Worm (Caenorhabditis elegans): ENCODE measurements around the gene F31D5.2.

F31D5.2 gene

ce11 chrII:4235959-4236358, 20.5 kb downstream of the F31D5.2 start, which contains the start of gene fbxc-43:
Gene fbxc-43 (minus strand): TSS chrII:4235996.
- TF ChIP-seq nhr-11 (tag; optimal IDR thresholded peaks at IDR 0.05) (no peak), snpc-4 (tag; optimal IDR thresholded peaks at IDR 0.05) (no peak), zag-1 (tag; optimal IDR thresholded peaks at IDR 0.05) (no peak), ztf-4 (tag; optimal IDR thresholded peaks at IDR 0.05) (no peak), aly-2 (tag; optimal IDR thresholded peaks at IDR 0.05) (no peak), jun-1 (tag; optimal IDR thresholded peaks at IDR 0.05) (no peak), ceh-82 (tag; optimal IDR thresholded peaks at IDR 0.05) (no peak), elt-1 (tag; optimal IDR thresholded peaks at IDR 0.05) (no peak), ZK546.5 (tag; optimal IDR thresholded peaks at IDR 0.05) (no peak), nhr-28 (tag; optimal IDR thresholded peaks at IDR 0.05) (no peak), ceh-16 (tag; optimal IDR thresholded peaks at IDR 0.05) (no peak), pha-4 (tag; optimal IDR thresholded peaks at IDR 0.05) (no peak), ceh-28 (tag; optimal IDR thresholded peaks at IDR 0.05) (no peak), nhr-237 (tag; optimal IDR thresholded peaks at IDR 0.05) (no peak), nhr-76 (tag; optimal IDR thresholded peaks at IDR 0.05) (no peak), sea-2 (GFP tag; optimal IDR thresholded peaks at IDR 0.05) (no peak), lin-15B (tag; optimal IDR thresholded peaks at IDR 0.05) (no peak)

- TF ChIP-seq egl-5 (tag; optimal IDR thresholded peaks at IDR 0.05) (no peak), unc-39 (tag; optimal IDR thresholded peaks at IDR 0.05) (no peak), nhr-237 (tag; optimal IDR thresholded peaks at IDR 0.05) (no peak), R02D3.7 (tag; optimal IDR thresholded peaks at IDR 0.05) (peak; percentile 1), jun-1 (tag; optimal IDR thresholded peaks at IDR 0.05) (no peak), fkh-2 (tag; optimal IDR thresholded peaks at IDR 0.05) (no peak), lin-15B (tag; optimal IDR thresholded peaks at IDR 0.05) (no peak), egl-27 (tag; optimal IDR thresholded peaks at IDR 0.05) (no peak), snpc-4 (tag; optimal IDR thresholded peaks at IDR 0.05) (peak; percentile 27), ama-1 (optimal IDR thresholded peaks at IDR 0.05) (no peak), pha-4 (tag; optimal IDR thresholded peaks at IDR 0.05) (peak; percentile 29), nfya-1 (tag; optimal IDR thresholded peaks at IDR 0.05; ENCODE audit: insufficient read depth) (peak; percentile 51), lin-39 (tag; optimal IDR thresholded peaks at IDR 0.05) (peak; percentile 14), ceh-28 (tag; optimal IDR thresholded peaks at IDR 0.05) (peak; percentile 32), skn-1 (tag; optimal IDR thresholded peaks at IDR 0.05) (no peak), hmg-11 (tag; optimal IDR thresholded peaks at IDR 0.05) (peak; percentile 63), nhr-23 (tag; optimal IDR thresholded peaks at IDR 0.05) (peak; percentile 58)
These were observed 22.3 kb downstream of the F31D5.2 start, which contains the start of the genes fbxc-44 and C16A11.2 for ce11 chrII:4237701-4238214. Gene fbxc-44 (minus strand): TSS chrII:4237751. Gene C16A11.2 (plus strand): TSS chrII:4238203.

ce11 chrII:4238963-4239362, 23.5 kb downstream of the F31D5.2 start:
- no peak for TF ChIP-seq fkh-2 (tag; optimal IDR thresholded peaks at IDR 0.05)
- no peak for TF ChIP-seq eor-1 (tag; optimal IDR thresholded peaks at IDR 0.05)
- TF ChIP-seq nfya-1 (tag; optimal IDR thresholded peaks at IDR 0.05; ENCODE audit: insufficient read depth): peak; percentile 92

- no peak for TF ChIP-seq nhr-43 (tag; optimal IDR thresholded peaks at IDR 0.05; ENCODE audit: poor library complexity, severe bottlenecking)
- no peak for TF ChIP-seq nfya-1 (tag; optimal IDR thresholded peaks at IDR 0.05; ENCODE audit: insufficient read depth)
- no peak for TF ChIP-seq nhr-12 (tag; optimal IDR thresholded peaks at IDR 0.05)
- TF ChIP-seq unc-62 (GFP tag; optimal IDR thresholded peaks at IDR 0.05): no peak
These were observed 29.5 kb downstream of the F31D5.2 start for ce11 chrII:4244959-4245358.

ce11 chrII:4246897-4247296, 31.5 kb downstream of the F31D5.2 start, which contains the start of gene gpa-11:
Gene gpa-11 (plus strand): TSS chrII:4247197.
- no peak for TF ChIP-seq nfya-1 (tag; optimal IDR thresholded peaks at IDR 0.05; ENCODE audit: insufficient read depth)
- no peak for TF ChIP-seq lin-15B (tag; optimal IDR thresholded peaks at IDR 0.05)
- no peak for TF ChIP-seq skn-1 (tag; optimal IDR thresholded peaks at IDR 0.05)
- TF ChIP-seq nhr-28 (tag; optimal IDR thresholded peaks at IDR 0.05): no peak
- TF ChIP-seq nhr-11 (tag; optimal IDR thresholded peaks at IDR 0.05): no peak
- no peak for TF ChIP-seq ceh-9 (tag; optimal IDR thresholded peaks at IDR 0.05)
- TF ChIP-seq lsy-12 (tag; optimal IDR thresholded peaks at IDR 0.05): no peak
- TF ChIP-seq ama-1 (optimal IDR thresholded peaks at IDR 0.05): no peak
- no peak for TF ChIP-seq unc-39 (tag; optimal IDR thresholded peaks at IDR 0.05)
- no peak for TF ChIP-seq nhr-12 (tag; optimal IDR thresholded peaks at IDR 0.05)
- no peak for TF ChIP-seq unc-62 (GFP tag; optimal IDR thresholded peaks at IDR 0.05)
- no peak for TF ChIP-seq daf-12 (tag; optimal IDR thresholded peaks at IDR 0.05)
- TF ChIP-seq nhr-77 (tag; optimal IDR thresholded peaks at IDR 0.05): no peak
- no peak for TF ChIP-seq R02D3.7 (tag; optimal IDR thresholded peaks at IDR 0.05)
- no peak for TF ChIP-seq fos-1 (tag; optimal IDR thresholded peaks at IDR 0.05)
- TF ChIP-seq tbx-2 (tag; optimal IDR thresholded peaks at IDR 0.05): no peak
- no peak for TF ChIP-seq pha-4 (tag; optimal IDR thresholded peaks at IDR 0.05)

All from whole organism, L3 larva.